Worm (Caenorhabditis elegans): ENCODE results near the gene srh-72.
"Not testable (repeated sequence)": the region's sequence is repeated elsewhere in the genome, so short reads cannot be mapped to it uniquely, and the experiment has no call there.

DNA sequence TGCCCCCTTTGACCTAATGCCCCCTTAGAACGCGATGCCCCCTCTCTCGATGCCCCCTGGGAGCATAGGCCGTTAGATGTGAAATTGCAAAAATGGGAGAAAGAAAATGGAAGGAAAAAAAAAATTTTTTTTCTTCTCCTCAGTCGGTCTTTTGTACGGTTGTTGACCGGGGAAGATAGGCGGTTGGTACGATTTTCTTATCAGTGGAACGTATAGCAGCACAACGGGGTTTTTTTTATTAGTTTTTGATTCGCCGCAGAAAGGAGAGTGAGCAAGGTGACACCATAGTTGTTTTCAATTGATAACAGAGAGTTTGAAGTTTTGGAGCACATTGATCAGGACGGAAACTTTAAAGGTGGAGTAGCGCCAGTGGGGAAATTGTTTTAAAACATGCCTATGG is 19.3 kb upstream of the srh-72 start:
- TF ChIP-seq lir-3 (tag; optimal IDR thresholded peaks at IDR 0.05); pha-4 (GFP tag; IDR thresholded peaks at IDR 0.05); pha-4 (tag; optimal IDR thresholded peaks at IDR 0.05); nhr-42 (GFP tag; IDR thresholded peaks at IDR 0.05); saeg-2 (GFP tag; IDR thresholded peaks at IDR 0.05); egl-43 (GFP tag; IDR thresholded peaks at IDR 0.05); egl-27 (tag; optimal IDR thresholded peaks at IDR 0.05); ztf-11 (tag; optimal IDR thresholded peaks at IDR 0.05): not testable (repeated sequence)
